Worm (Caenorhabditis elegans) whole organism, L1 larva: Measurements from ENCODE around the gene srh-257.

ENCODE experiments used
- C16A3.4 ChIP-seq: fragments of 150-350 bp; optimal IDR thresholded peaks from 2 replicates; lab custom pipeline; 2014; ENCODE audit warnings: missing biosample characterization, missing genetic modification characterization
- C34B4.2 ChIP-seq: sonication (generic microtip); optimal IDR thresholded peaks from 2 replicates; lab custom pipeline; 2017; ENCODE audit warnings: mild to moderate bottlenecking, missing genetic modification characterization, missing compliant biosample characterization
- blmp-1 ChIP-seq: fragments of 150-350 bp; optimal IDR thresholded peaks from 2 replicates; lab custom pipeline; 2014; ENCODE audit warnings: missing biosample characterization, missing genetic modification characterization
- ceh-88 ChIP-seq: fragments of 200-800 bp; sonication (Bioruptor generic); IDR thresholded peaks from 2 replicates; pipeline ENCODE4 v1.3.6; 2022; ENCODE audit warnings: missing genetic modification characterization, missing compliant biosample characterization
- fos-1 ChIP-seq: fragments of 150-350 bp; optimal IDR thresholded peaks from 2 replicates; lab custom pipeline; 2014; ENCODE audit warnings: missing biosample characterization, missing genetic modification characterization
- grh-1 ChIP-seq: fragments of 200-800 bp; sonication (Bioruptor generic); IDR thresholded peaks from 2 replicates; pipeline ENCODE4 v1.3.6; 2022; ENCODE audit warnings: missing genetic modification reagents, missing genetic modification characterization, missing compliant biosample characterization
- lin-13 ChIP-seq: fragments of 150-350 bp; optimal IDR thresholded peaks from 2 replicates; lab custom pipeline; 2014; ENCODE audit warnings: missing biosample characterization, missing genetic modification reagents, missing genetic modification characterization
- nhr-12 ChIP-seq: sonication (generic microtip); optimal IDR thresholded peaks from 2 replicates; lab custom pipeline; 2017; ENCODE audit warnings: missing biosample characterization, missing genetic modification characterization
- nhr-76 ChIP-seq: sonication (generic microtip); optimal IDR thresholded peaks from 2 replicates; lab custom pipeline; 2017; ENCODE audit warnings: missing biosample characterization, missing genetic modification characterization
- snpc-4 ChIP-seq: fragments of 150-350 bp; optimal IDR thresholded peaks from 2 replicates; lab custom pipeline; 2014; ENCODE audit warnings: missing biosample characterization, missing genetic modification characterization
- sox-4 ChIP-seq: sonication (generic microtip); optimal IDR thresholded peaks from 2 replicates; lab custom pipeline; 2016; ENCODE audit warnings: missing genetic modification characterization, missing compliant biosample characterization
- tbx-2 ChIP-seq: sonication (generic microtip); optimal IDR thresholded peaks from 2 replicates; lab custom pipeline; 2016; ENCODE audit warnings: missing genetic modification characterization, missing compliant biosample characterization
- unc-62 ChIP-seq: fragments of 150-350 bp; optimal IDR thresholded peaks from 2 replicates; lab custom pipeline; 2014; ENCODE audit warnings: missing biosample characterization, missing genetic modification reagents, missing genetic modification characterization
- zag-1 ChIP-seq: fragments of 150-350 bp; optimal IDR thresholded peaks from 2 replicates; lab custom pipeline; 2014; ENCODE audit warnings: missing biosample characterization, missing genetic modification characterization

- TF ChIP-seq C16A3.4 (tag; lab: Kevin White, UChicago) (no peak), nhr-76 (no peak), sox-4 (tag; lab: Kevin White, UChicago) (no peak), grh-1 (GFP tag; lab: Robert Waterston, UW) (no peak), tbx-2 (tag; lab: Kevin White, UChicago) (no peak), zag-1 (tag; lab: Kevin White, UChicago) (no peak), C34B4.2 (tag; lab: Kevin White, UChicago) (no peak), nhr-12 (tag; lab: Kevin White, UChicago) (no peak), blmp-1 (tag; lab: Kevin White, UChicago) (no peak), ceh-88 (no peak), snpc-4 (tag; lab: Kevin White, UChicago) (no peak), lin-13 (GFP tag; lab: Kevin White, UChicago) (no peak), unc-62 (GFP tag; lab: Kevin White, UChicago) (no peak), fos-1 (tag; lab: Kevin White, UChicago) (no peak)
Observed at ce11 chrV:15380857-15381256, 26.2 kb upstream of the srh-257 start, which contains the start of gene dhs-23.
